Worm (Caenorhabditis elegans): ENCODE results near the gene str-1.

DNA sequence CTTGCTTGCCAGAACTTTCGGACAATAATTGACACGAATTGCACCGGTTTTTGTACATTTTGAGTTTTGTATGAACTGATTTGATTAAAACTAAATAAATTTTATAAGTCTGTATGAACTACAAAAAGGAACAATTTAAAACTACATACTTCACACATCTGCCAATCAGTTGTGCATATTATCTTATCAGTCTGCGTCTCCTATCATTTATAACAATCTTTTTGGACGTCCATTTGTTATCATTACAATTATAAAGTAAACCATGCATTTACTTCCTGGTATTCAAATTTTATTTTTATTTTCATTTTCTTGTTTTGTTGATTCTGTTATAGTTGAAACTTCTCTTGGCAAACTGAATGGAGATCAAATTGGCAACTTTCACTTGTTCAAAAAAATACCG, 6.7 kb downstream of the str-1 start, which contains the start of gene cest-10:
- TF ChIP-seq ama-1 (optimal IDR thresholded peaks at IDR 0.05) (no peak), ama-1 (GFP tag; optimal IDR thresholded peaks at IDR 0.05) (no peak), snpc-4 (GFP tag; optimal IDR thresholded peaks at IDR 0.05) (no peak), snpc-4 (tag; optimal IDR thresholded peaks at IDR 0.05) (no peak), dpl-1 (GFP tag; optimal IDR thresholded peaks at IDR 0.05) (no peak), F55B11.4 (tag; optimal IDR thresholded peaks at IDR 0.05; ENCODE audit: borderline replicate concordance, insufficient read depth) (no peak)
